Worm (Caenorhabditis elegans) whole organism, midembryonic: ENCODE results near the gene C34C12.6.

Source experiments
- T22C8.4 ChIP-seq: fragments of 200-800 bp; sonication (Bioruptor generic); IDR thresholded peaks from 2 replicates; pipeline ENCODE4 v1.3.6; 2022; ENCODE audit warnings: missing genetic modification characterization, missing compliant biosample characterization
- tab-1 ChIP-seq: fragments of 200-800 bp; sonication (Bioruptor generic); IDR thresholded peaks from 2 replicates; pipeline ENCODE4 v1.3.6; 2022; ENCODE audit warnings: missing genetic modification characterization, missing compliant biosample characterization
- ztf-23 ChIP-seq: fragments of 200-800 bp; sonication (Bioruptor generic); IDR thresholded peaks from 2 replicates; pipeline ENCODE4 v1.3.6; 2022; ENCODE audit warnings: missing genetic modification reagents, missing genetic modification characterization, missing compliant biosample characterization

ce11 chrIII:3444139-3444538 lies 38.3 kb upstream of the C34C12.6 start, which contains the start of gene spe-41:
- no peak for TF ChIP-seq ztf-23 (GFP tag; lab: Robert Waterston, UW)
- no peak for TF ChIP-seq tab-1 (GFP tag; lab: Robert Waterston, UW)
- no peak for TF ChIP-seq T22C8.4 (GFP tag; lab: Robert Waterston, UW)
